Worm (Caenorhabditis elegans) whole organism, L4 larva: ENCODE data around the gene R166.3.

ENCODE experiments used
- D1046.2 ChIP-seq: fragments of 200-800 bp; sonication (Bioruptor generic); IDR thresholded peaks from 2 replicates; pipeline ENCODE4 v1.3.6; 2022; ENCODE audit warnings: missing genetic modification characterization, missing compliant biosample characterization
- Y5F2A.4 ChIP-seq: fragments of 200-800 bp; sonication (Bioruptor generic); optimal IDR thresholded peaks from 2 replicates; lab custom pipeline; 2018; ENCODE audit warnings: mild to moderate bottlenecking, missing genetic modification characterization, missing compliant biosample characterization
- ZK546.5 ChIP-seq, 2 experiments: sonication (generic microtip); optimal IDR thresholded peaks; 2 replicates each; lab custom pipeline; 2017; ENCODE audit warnings: missing biosample characterization in 2 of 2, missing genetic modification characterization in 2 of 2
- arid-1 ChIP-seq: fragments of 200-800 bp; sonication (Bioruptor generic); conservative IDR thresholded peaks from 2 replicates; pipeline ENCODE4 v1.3.6; 2022; ENCODE audit warnings: missing genetic modification reagents, missing genetic modification characterization, missing compliant biosample characterization
- ceh-20 ChIP-seq: fragments of 200-800 bp; sonication (Bioruptor generic); IDR thresholded peaks from 2 replicates; pipeline ENCODE4 v1.3.6; 2022; ENCODE audit warnings: missing genetic modification reagents, missing genetic modification characterization, missing compliant biosample characterization
- ceh-62 ChIP-seq: sonication (generic microtip); optimal IDR thresholded peaks from 2 replicates; lab custom pipeline; 2017; ENCODE audit warnings: missing biosample characterization, missing genetic modification characterization
- ces-1 ChIP-seq: fragments of 150-350 bp; sonication (generic microtip); optimal IDR thresholded peaks from 4 replicates; lab custom pipeline; 2014; ENCODE audit warnings: missing biosample characterization, missing genetic modification reagents, missing genetic modification characterization
- cey-2 ChIP-seq: sonication (generic microtip); optimal IDR thresholded peaks from 3 replicates; lab custom pipeline; 2017; ENCODE audit warnings: missing genetic modification characterization, mild to moderate bottlenecking, missing compliant biosample characterization, antibody characterized with exemption, borderline replicate concordance; ENCODE audit not compliant: insufficient read depth
- ctbp-1 ChIP-seq: fragments of 200-800 bp; sonication (Bioruptor generic); IDR thresholded peaks from 2 replicates; pipeline ENCODE4 v1.3.6; 2022; ENCODE audit warnings: missing genetic modification reagents, missing genetic modification characterization, missing compliant biosample characterization
- daf-16 ChIP-seq, 3 experiments: sonication (generic microtip); optimal IDR thresholded peaks; 2 replicates each; lab custom pipeline; 2016 to 2017; ENCODE audit warnings: missing genetic modification characterization in 3 of 3, missing genetic modification reagents in 3 of 3, mild to moderate bottlenecking in 2 of 3, missing compliant biosample characterization in 2 of 3, missing biosample characterization in 1 of 3, moderate library complexity in 1 of 3
- dmd-8 ChIP-seq: fragments of 200-800 bp; sonication (Bioruptor generic); IDR thresholded peaks from 2 replicates; pipeline ENCODE4 v1.3.6; 2022; ENCODE audit warnings: missing genetic modification characterization, missing compliant biosample characterization
- dmd-9 ChIP-seq: fragments of 200-800 bp; sonication (Bioruptor generic); IDR thresholded peaks from 2 replicates; pipeline ENCODE4 v1.3.6; 2022; ENCODE audit warnings: missing genetic modification reagents, missing genetic modification characterization, missing compliant biosample characterization
- dpl-1 ChIP-seq: fragments of 150-350 bp; optimal IDR thresholded peaks from 2 replicates; lab custom pipeline; 2014; ENCODE audit warnings: missing biosample characterization, missing genetic modification reagents, missing genetic modification characterization
- duxl-1 ChIP-seq: sonication (generic microtip); optimal IDR thresholded peaks from 2 replicates; lab custom pipeline; 2016; ENCODE audit warnings: mild to moderate bottlenecking, missing genetic modification characterization, moderate library complexity, missing compliant biosample characterization; ENCODE audit not compliant: poor library complexity
- egl-27 ChIP-seq: sonication (generic microtip); optimal IDR thresholded peaks from 3 replicates; lab custom pipeline; 2017; ENCODE audit warnings: missing biosample characterization, missing genetic modification reagents, missing genetic modification characterization
- egl-43 ChIP-seq: fragments of 200-800 bp; sonication (Bioruptor generic); IDR thresholded peaks from 2 replicates; pipeline ENCODE4 v1.3.6; 2022; ENCODE audit warnings: missing genetic modification reagents, missing genetic modification characterization, missing compliant biosample characterization
- fos-1 ChIP-seq: fragments of 150-350 bp; optimal IDR thresholded peaks from 2 replicates; lab custom pipeline; 2014; ENCODE audit warnings: missing biosample characterization, missing genetic modification characterization
- gei-8 ChIP-seq: fragments of 200-800 bp; sonication (Bioruptor generic); optimal IDR thresholded peaks from 2 replicates; lab custom pipeline; 2018; ENCODE audit warnings: mild to moderate bottlenecking, missing genetic modification characterization, missing compliant biosample characterization
- hlh-11 ChIP-seq: fragments of 200-800 bp; sonication (Bioruptor generic); optimal IDR thresholded peaks from 2 replicates; lab custom pipeline; 2018; ENCODE audit warnings: mild to moderate bottlenecking, missing genetic modification characterization, missing compliant biosample characterization
- hmg-1.1 ChIP-seq: fragments of 200-800 bp; sonication (Bioruptor generic); IDR thresholded peaks from 2 replicates; pipeline ENCODE4 v1.3.6; 2022; ENCODE audit warnings: missing genetic modification reagents, missing genetic modification characterization, missing compliant biosample characterization
- jun-1 ChIP-seq: fragments of 150-350 bp; optimal IDR thresholded peaks from 2 replicates; lab custom pipeline; 2014; ENCODE audit warnings: missing biosample characterization, missing genetic modification reagents, missing genetic modification characterization
- lin-15B ChIP-seq: fragments of 150-350 bp; sonication (generic microtip); optimal IDR thresholded peaks from 3 replicates; lab custom pipeline; 2014; ENCODE audit warnings: missing biosample characterization, missing genetic modification characterization
- lin-29 ChIP-seq: fragments of 200-800 bp; sonication (Bioruptor generic); IDR thresholded peaks from 2 replicates; pipeline ENCODE4 v1.3.6; 2022; ENCODE audit warnings: missing genetic modification reagents, missing genetic modification characterization, missing compliant biosample characterization
- lin-39 ChIP-seq: fragments of 150-350 bp; optimal IDR thresholded peaks from 2 replicates; lab custom pipeline; 2014; ENCODE audit warnings: missing biosample characterization, missing genetic modification reagents, missing genetic modification characterization
- madf-9 ChIP-seq: fragments of 200-800 bp; sonication (Bioruptor generic); conservative IDR thresholded peaks from 2 replicates; pipeline ENCODE4 v1.3.6; 2022; ENCODE audit warnings: missing genetic modification reagents, missing genetic modification characterization, missing compliant biosample characterization
- mdt-29 ChIP-seq: fragments of 200-800 bp; sonication (Bioruptor generic); IDR thresholded peaks from 2 replicates; pipeline ENCODE4 v1.3.6; 2022; ENCODE audit warnings: missing genetic modification reagents, missing genetic modification characterization, missing compliant biosample characterization
- nhr-102 ChIP-seq: sonication (generic microtip); optimal IDR thresholded peaks from 2 replicates; lab custom pipeline; 2016; ENCODE audit warnings: mild to moderate bottlenecking, missing genetic modification characterization, moderate library complexity, missing compliant biosample characterization
- nhr-11 ChIP-seq: fragments of 150-350 bp; optimal IDR thresholded peaks from 2 replicates; lab custom pipeline; 2014; ENCODE audit warnings: missing biosample characterization, missing genetic modification characterization
- nhr-25 ChIP-seq: sonication (generic microtip); optimal IDR thresholded peaks from 2 replicates; lab custom pipeline; 2017; ENCODE audit warnings: missing genetic modification characterization, mild to moderate bottlenecking, missing compliant biosample characterization, antibody characterized with exemption, moderate library complexity, borderline replicate concordance; ENCODE audit not compliant: insufficient read depth
- nhr-42 ChIP-seq: fragments of 200-800 bp; sonication (Bioruptor generic); IDR thresholded peaks from 2 replicates; pipeline ENCODE4 v1.3.6; 2022; ENCODE audit warnings: missing genetic modification characterization, missing compliant biosample characterization
- nhr-48 ChIP-seq: sonication (generic microtip); optimal IDR thresholded peaks from 2 replicates; lab custom pipeline; 2016; ENCODE audit warnings: mild to moderate bottlenecking, missing genetic modification characterization, missing compliant biosample characterization
- nhr-6 ChIP-seq: fragments of 150-350 bp; optimal IDR thresholded peaks from 2 replicates; lab custom pipeline; 2014; ENCODE audit warnings: missing biosample characterization, missing genetic modification characterization
- nhr-76 ChIP-seq: fragments of 150-350 bp; optimal IDR thresholded peaks from 2 replicates; lab custom pipeline; 2014; ENCODE audit warnings: missing biosample characterization, missing genetic modification characterization
- pha-4 ChIP-seq, 2 experiments: fragments of 150-350 bp in 1 of 2; fragments of 200-800 bp in 1 of 2; sonication (Bioruptor generic) in 1 of 2; IDR thresholded peaks in 1 of 2; optimal IDR thresholded peaks in 1 of 2; 2 replicates each; pipeline versions ENCODE4 v1.3.6 to Lab custom; 2014 to 2022; ENCODE audit warnings: missing genetic modification characterization in 2 of 2, missing genetic modification reagents in 2 of 2, missing biosample characterization in 1 of 2, missing compliant biosample characterization in 1 of 2
- php-3 ChIP-seq: fragments of 200-800 bp; sonication (Bioruptor generic); IDR thresholded peaks from 2 replicates; pipeline ENCODE4 v1.3.6; 2022; ENCODE audit warnings: missing genetic modification reagents, missing genetic modification characterization, missing compliant biosample characterization
- pqm-1 ChIP-seq: sonication (generic microtip); optimal IDR thresholded peaks from 2 replicates; lab custom pipeline; 2017; ENCODE audit warnings: missing biosample characterization, missing genetic modification characterization
- rbr-2 ChIP-seq: sonication (generic microtip); optimal IDR thresholded peaks from 2 replicates; lab custom pipeline; 2016; ENCODE audit warnings: missing genotype, missing genetic modification characterization, missing compliant biosample characterization
- skn-1 ChIP-seq: fragments of 150-350 bp; optimal IDR thresholded peaks from 2 replicates; lab custom pipeline; 2014; ENCODE audit warnings: missing biosample characterization, missing genetic modification characterization
- snpc-1.2 ChIP-seq: fragments of 200-800 bp; sonication (Bioruptor generic); IDR thresholded peaks from 2 replicates; pipeline ENCODE4 v1.3.6; 2022; ENCODE audit warnings: missing genetic modification reagents, missing genetic modification characterization, missing compliant biosample characterization
- tag-97 ChIP-seq: fragments of 200-800 bp; sonication (Bioruptor generic); IDR thresholded peaks from 2 replicates; pipeline ENCODE4 v1.3.6; 2022; ENCODE audit warnings: missing genetic modification characterization, missing compliant biosample characterization
- unc-130 ChIP-seq: sonication (generic microtip); optimal IDR thresholded peaks from 2 replicates; lab custom pipeline; 2016; ENCODE audit warnings: missing genetic modification reagents, missing genetic modification characterization, missing compliant biosample characterization
- zag-1 ChIP-seq: fragments of 150-350 bp; optimal IDR thresholded peaks from 2 replicates; lab custom pipeline; 2014; ENCODE audit warnings: missing biosample characterization, missing genetic modification characterization
- zfp-3 ChIP-seq: fragments of 200-800 bp; sonication (Bioruptor generic); conservative IDR thresholded peaks from 2 replicates; pipeline ENCODE4 v1.3.6; 2022; ENCODE audit warnings: missing genetic modification reagents, missing genetic modification characterization, missing compliant biosample characterization
- ztf-11 ChIP-seq: fragments of 150-350 bp; optimal IDR thresholded peaks from 2 replicates; lab custom pipeline; 2014; ENCODE audit warnings: missing biosample characterization, missing genetic modification characterization

The R166.3 gene

ce11 chrII:10553377-10554045, 14.4 kb upstream of the R166.3 start (continued):
- peak; percentile 12 for TF ChIP-seq hlh-11 (tag; lab: Kevin White, UChicago)
- peak; percentile 31 for TF ChIP-seq nhr-11 (tag; lab: Kevin White, UChicago)
- no peak for TF ChIP-seq rbr-2 (tag; lab: Kevin White, UChicago)
- TF ChIP-seq egl-43 (GFP tag; lab: Robert Waterston, UW) = 0 out of 2 replicates have a peak, but pooled peaks have one; percentile 25
- peak; percentile 81; the same call in 1 of the 2 replicates for TF ChIP-seq D1046.2 (GFP tag; lab: Robert Waterston, UW)
- no peak for TF ChIP-seq tag-97 (GFP tag; lab: Robert Waterston, UW)
- no peak for TF ChIP-seq fos-1
- 0 out of 2 replicates have a peak, but pooled peaks have one; percentile 7 for TF ChIP-seq ctbp-1 (GFP tag; lab: Robert Waterston, UW)
- no peak for TF ChIP-seq ceh-20 (GFP tag; lab: Robert Waterston, UW)
- TF ChIP-seq madf-9 (GFP tag; lab: Robert Waterston, UW) = 0 out of 2 replicates have a peak, but pooled peaks have one; percentile 24
- TF ChIP-seq egl-27 = no peak
- TF ChIP-seq mdt-29 (GFP tag; lab: Robert Waterston, UW) = peak; percentile 34; the same call in 1 of the 2 replicates
- TF ChIP-seq dmd-8 (GFP tag; lab: Robert Waterston, UW) = no peak
- TF ChIP-seq zag-1 (tag; lab: Kevin White, UChicago) = no peak
- peak; percentile 56; the same call in 1 of the 2 replicates for TF ChIP-seq zfp-3
- no peak; the same call in 1 of the 2 replicates for TF ChIP-seq pha-4 (GFP tag; IDR thresholded peaks at IDR 0.05; lab: Robert Waterston, UW)
- TF ChIP-seq pha-4 (tag; optimal IDR thresholded peaks at IDR 0.05; lab: Kevin White, UChicago) = no peak
- no peak for TF ChIP-seq daf-16 (GFP tag; optimal IDR thresholded peaks at IDR 0.05; lab: Kevin White, UChicago)
- peak; percentile 12 for TF ChIP-seq daf-16 (tag; optimal IDR thresholded peaks at IDR 0.05; lab: Kevin White, UChicago)

- TF ChIP-seq Y5F2A.4 (GFP tag; lab: Kevin White, UChicago) (no peak), dmd-9 (GFP tag; lab: Robert Waterston, UW) (no peak), php-3 (GFP tag; lab: Robert Waterston, UW) (peak; percentile 40), hlh-11 (tag; lab: Kevin White, UChicago) (peak; percentile 96), nhr-76 (tag; lab: Kevin White, UChicago) (peak; percentile 64), lin-29 (GFP tag; lab: Robert Waterston, UW) (peak; percentile 70; the same call in 1 of the 2 replicates), duxl-1 (tag; lab: Kevin White, UChicago) (peak; percentile 70), lin-15B (no peak), dpl-1 (peak; percentile 64), snpc-1.2 (GFP tag; lab: Robert Waterston, UW) (no peak), hmg-1.1 (GFP tag; lab: Robert Waterston, UW) (peak; percentile 80), pha-4 (GFP tag; IDR thresholded peaks at IDR 0.05; lab: Robert Waterston, UW) (peak; percentile 41; the same call in 1 of the 2 replicates), pha-4 (tag; optimal IDR thresholded peaks at IDR 0.05; lab: Kevin White, UChicago) (no peak), cey-2 (peak; percentile 57), jun-1 (tag; lab: Kevin White, UChicago) (peak; percentile 89), tag-97 (GFP tag; lab: Robert Waterston, UW) (no peak), skn-1 (tag; lab: Kevin White, UChicago) (no peak), lin-39 (no peak), gei-8 (peak; percentile 74), nhr-25 (tag; lab: Kevin White, UChicago) (peak; percentile 81), unc-130 (no peak), nhr-102 (tag; lab: Kevin White, UChicago) (peak; percentile 72), ztf-11 (tag; lab: Kevin White, UChicago) (no peak), ZK546.5 (tag; optimal IDR thresholded peaks at IDR 0.05; lab: Kevin White, UChicago) (peak in 1 of 2 experiments; percentile 33), nhr-48 (tag; lab: Kevin White, UChicago) (peak; percentile 95), pqm-1 (tag; lab: Kevin White, UChicago) (no peak), nhr-6 (tag; lab: Kevin White, UChicago) (peak; percentile 66), arid-1 (GFP tag; lab: Robert Waterston, UW) (peak; percentile 28; the same call in 1 of the 2 replicates), egl-27 (no peak), nhr-42 (GFP tag; lab: Robert Waterston, UW) (peak; percentile 60; the same call in 1 of the 2 replicates), ces-1 (GFP tag; lab: Kevin White, UChicago) (peak; percentile 63), ceh-62 (tag; lab: Kevin White, UChicago) (no peak)
Measured at ce11 chrII:10551985-10552736, 13.0 kb upstream of the R166.3 start.
